Worm (Caenorhabditis elegans): ENCODE results near the gene pigg-1.

Gene pigg-1

DNA sequence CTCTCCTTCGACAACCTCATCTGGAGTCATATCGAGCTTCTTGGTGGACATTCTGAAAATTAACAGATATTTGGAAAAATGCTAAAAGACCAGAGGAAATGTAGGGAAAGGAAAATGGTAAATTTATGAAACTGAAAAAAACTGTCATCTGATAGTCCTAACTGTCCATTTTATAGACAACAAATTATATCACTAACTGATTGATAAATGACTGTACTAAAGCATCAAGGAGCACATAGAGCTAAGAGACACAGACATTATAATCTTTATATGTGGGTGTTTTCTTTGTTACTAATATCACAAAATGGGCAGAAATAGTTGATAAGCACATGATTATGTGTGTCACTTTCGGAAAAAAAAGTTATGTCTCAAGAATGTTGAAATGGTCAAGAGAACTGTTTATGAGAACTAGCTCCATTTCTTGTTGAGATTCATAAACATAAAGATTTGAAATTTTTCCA, 33.2 kb downstream of the pigg-1 start, which contains the start of gene F54C9.3 (continued):
- no peak for TF ChIP-seq gei-8 (GFP tag; optimal IDR thresholded peaks at IDR 0.05)
- TF ChIP-seq php-3 (GFP tag; IDR thresholded peaks at IDR 0.05) = peak; percentile 99
- peak; percentile 30 for TF ChIP-seq nhr-48 (tag; optimal IDR thresholded peaks at IDR 0.05)
- TF ChIP-seq hlh-11 (tag; optimal IDR thresholded peaks at IDR 0.05) = peak; percentile 82
- no peak for TF ChIP-seq nhr-25 (tag; optimal IDR thresholded peaks at IDR 0.05; ENCODE audit: borderline replicate concordance, insufficient read depth)
- TF ChIP-seq cey-2 (tag; optimal IDR thresholded peaks at IDR 0.05; ENCODE audit: borderline replicate concordance, insufficient read depth) = no peak
- TF ChIP-seq nhr-102 (tag; optimal IDR thresholded peaks at IDR 0.05) = peak; percentile 3
- TF ChIP-seq ces-1 (GFP tag; optimal IDR thresholded peaks at IDR 0.05) = no peak
- TF ChIP-seq ceh-20 (GFP tag; IDR thresholded peaks at IDR 0.05) = peak; percentile 96
- TF ChIP-seq egl-43 (GFP tag; IDR thresholded peaks at IDR 0.05) = no peak
- TF ChIP-seq lin-39 (tag; optimal IDR thresholded peaks at IDR 0.05) = no peak

DNA sequence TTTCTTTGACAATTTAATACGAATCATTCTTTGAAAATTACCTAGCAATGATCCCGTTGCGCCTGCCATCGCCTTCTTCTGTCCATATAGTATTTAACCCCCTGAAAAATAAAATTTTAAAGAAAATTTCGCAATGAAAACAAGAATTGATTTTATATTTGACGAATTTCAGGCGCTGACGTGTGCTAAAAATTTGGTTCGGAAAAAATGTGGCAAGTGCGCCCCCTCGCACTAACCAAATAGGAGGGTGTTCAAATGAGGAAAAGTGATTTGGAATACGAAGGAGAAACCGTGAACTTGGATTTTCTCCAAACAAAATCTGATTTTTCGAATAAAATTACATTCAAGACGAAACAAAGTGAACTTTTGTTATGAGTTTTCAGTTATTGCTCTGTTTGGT, 34.0 kb downstream of the pigg-1 start, which contains the start of gene stc-1:
Gene stc-1, minus strand, starts transcription at position 101 of the 400 bp plus-strand sequence.
- peak; percentile 23 for TF ChIP-seq aha-1 (tag)
- TF ChIP-seq T26A8.4 (GFP tag; IDR thresholded peaks at IDR 0.05) = peak; percentile 35; the same call in 1 of the 2 replicates
- TF ChIP-seq tra-1 (GFP tag; IDR thresholded peaks at IDR 0.05) = no peak
- TF ChIP-seq lsy-2 (tag; optimal IDR thresholded peaks at IDR 0.05) = peak in 1 of 2 experiments; percentile 45
- TF ChIP-seq arid-1 (GFP tag; conservative IDR thresholded peaks at IDR 0.05) = 0 out of 2 replicates have a peak, but pooled peaks have one; percentile 22
- TF ChIP-seq nhr-10 (tag; optimal IDR thresholded peaks at IDR 0.05) = peak; percentile 1
- TF ChIP-seq dve-1 (tag; optimal IDR thresholded peaks at IDR 0.05; ENCODE audit: insufficient read depth) = peak; percentile 43
- TF ChIP-seq dpl-1 (GFP tag; optimal IDR thresholded peaks at IDR 0.05) = peak; percentile 70
- no peak for TF ChIP-seq F37D6.2 (tag; optimal IDR thresholded peaks at IDR 0.05)
- TF ChIP-seq daf-16 (GFP tag; optimal IDR thresholded peaks at IDR 0.05) = no peak
- peak; percentile 33 for TF ChIP-seq daf-16 (tag; optimal IDR thresholded peaks at IDR 0.05)
- no peak for TF ChIP-seq ceh-32 (tag; optimal IDR thresholded peaks at IDR 0.05; ENCODE audit: poor library complexity)
- peak; percentile 53 for TF ChIP-seq nhr-6 (tag; optimal IDR thresholded peaks at IDR 0.05)
- no peak for TF ChIP-seq egl-27 (tag; optimal IDR thresholded peaks at IDR 0.05)
- TF ChIP-seq pqm-1 (tag; optimal IDR thresholded peaks at IDR 0.05) = peak; percentile 20
- TF ChIP-seq snpc-4 (tag; optimal IDR thresholded peaks at IDR 0.05) = no peak
- TF ChIP-seq lin-38 (GFP tag; IDR thresholded peaks at IDR 0.05) = peak; percentile 81
- peak; percentile 39 for TF ChIP-seq nhr-28 (tag; optimal IDR thresholded peaks at IDR 0.05)
- TF ChIP-seq skn-1 (tag; optimal IDR thresholded peaks at IDR 0.05) = no peak
- peak; percentile 59 for TF ChIP-seq mes-2 (tag; optimal IDR thresholded peaks at IDR 0.05; ENCODE audit: poor library complexity, severe bottlenecking)

DNA sequence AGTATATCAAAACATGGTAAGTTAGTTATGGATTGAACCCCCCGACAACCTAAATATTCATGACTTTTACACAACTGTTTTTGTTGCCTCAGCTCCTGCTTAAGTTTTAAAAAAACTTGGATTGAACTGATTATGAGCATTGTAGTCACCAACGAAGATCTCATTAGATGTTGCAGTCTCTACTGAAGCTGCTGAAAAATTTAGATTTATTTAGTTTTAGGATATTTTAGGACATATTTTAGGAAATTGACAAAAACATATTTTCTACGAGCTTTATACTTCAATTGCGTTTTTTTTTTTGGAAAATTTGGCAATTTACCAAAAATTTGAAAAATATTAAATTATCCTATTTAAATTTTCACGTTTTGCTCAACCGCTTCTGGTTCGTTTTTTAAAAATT, 38.1 kb downstream of the pigg-1 start, which contains the start of gene F54C9.14:
Gene F54C9.14, plus strand, starts transcription at position 301 of the 400 bp plus-strand sequence.
- TF ChIP-seq spr-3 (GFP tag; optimal IDR thresholded peaks at IDR 0.05) = no peak
- TF ChIP-seq nhr-42 (GFP tag; IDR thresholded peaks at IDR 0.05) = no peak
- TF ChIP-seq daf-12 (tag; optimal IDR thresholded peaks at IDR 0.05) = no peak
- TF ChIP-seq mxl-2 (GFP tag; conservative IDR thresholded peaks at IDR 0.05) = no peak
- TF ChIP-seq nhr-28 (tag; optimal IDR thresholded peaks at IDR 0.05) = no peak
- TF ChIP-seq daf-19 (GFP tag; conservative IDR thresholded peaks at IDR 0.05) = no peak
- TF ChIP-seq Y75B8A.6 (GFP tag; IDR thresholded peaks at IDR 0.05) = no peak
- no peak for TF ChIP-seq lin-29 (GFP tag; IDR thresholded peaks at IDR 0.05)
- TF ChIP-seq set-16 (GFP tag; IDR thresholded peaks at IDR 0.05) = no peak
- no peak for TF ChIP-seq hlh-30 (tag; optimal IDR thresholded peaks at IDR 0.05; ENCODE audit: insufficient read depth)
- no peak for TF ChIP-seq lin-13 (GFP tag; optimal IDR thresholded peaks at IDR 0.05)
- TF ChIP-seq hmg-1.1 (GFP tag; IDR thresholded peaks at IDR 0.05) = no peak
- TF ChIP-seq hlh-11 (tag; optimal IDR thresholded peaks at IDR 0.05) = no peak
- no peak for TF ChIP-seq lir-3 (tag; optimal IDR thresholded peaks at IDR 0.05)

Data from whole organism, L4 larva.